Worm (Caenorhabditis elegans) whole organism, L1 larva: ENCODE measurements around the gene div-1.

Experiments used
- aha-1 ChIP-seq: fragments of 150-350 bp; optimal IDR thresholded peaks from 2 replicates; lab custom pipeline; 2014; ENCODE audit warnings: missing biosample characterization, missing genetic modification characterization
- hlh-17 ChIP-seq: fragments of 200-800 bp; sonication (Bioruptor generic); optimal IDR thresholded peaks from 2 replicates; lab custom pipeline; 2018; ENCODE audit warnings: missing genetic modification characterization, mild to moderate bottlenecking, missing compliant biosample characterization, moderate library complexity, borderline replicate concordance
- nhr-11 ChIP-seq: fragments of 150-350 bp; optimal IDR thresholded peaks from 2 replicates; lab custom pipeline; 2014; ENCODE audit warnings: missing biosample characterization, missing genetic modification characterization
- nhr-28 ChIP-seq: fragments of 150-350 bp; optimal IDR thresholded peaks from 2 replicates; lab custom pipeline; 2014; ENCODE audit warnings: missing biosample characterization, missing genetic modification characterization
- swsn-7 ChIP-seq: sonication (generic microtip); optimal IDR thresholded peaks from 2 replicates; lab custom pipeline; 2016; ENCODE audit warnings: missing genetic modification characterization, missing compliant biosample characterization
- zag-1 ChIP-seq: fragments of 150-350 bp; optimal IDR thresholded peaks from 2 replicates; lab custom pipeline; 2014; ENCODE audit warnings: missing biosample characterization, missing genetic modification characterization
- ztf-11 ChIP-seq, 2 experiments: sonication (generic microtip); optimal IDR thresholded peaks; 2 replicates each; lab custom pipeline; 2016 to 2017; ENCODE audit warnings: missing genetic modification characterization in 2 of 2, missing biosample characterization in 1 of 2, missing compliant biosample characterization in 1 of 2

ce11 chrIII:10195911-10196310 is 52.4 kb downstream of the div-1 start:
- TF ChIP-seq nhr-28 (tag; lab: Kevin White, UChicago) (no peak), nhr-11 (tag; lab: Kevin White, UChicago) (no peak), swsn-7 (tag; lab: Kevin White, UChicago) (no peak), aha-1 (tag; lab: Kevin White, UChicago) (no peak), ztf-11 (tag; optimal IDR thresholded peaks at IDR 0.05; lab: Kevin White, UChicago) (no peak), zag-1 (tag; lab: Kevin White, UChicago) (no peak), hlh-17 (GFP tag; lab: Kevin White, UChicago) (no peak)
